Worm (Caenorhabditis elegans): Measurements from ENCODE around the gene perm-1.

DNA sequence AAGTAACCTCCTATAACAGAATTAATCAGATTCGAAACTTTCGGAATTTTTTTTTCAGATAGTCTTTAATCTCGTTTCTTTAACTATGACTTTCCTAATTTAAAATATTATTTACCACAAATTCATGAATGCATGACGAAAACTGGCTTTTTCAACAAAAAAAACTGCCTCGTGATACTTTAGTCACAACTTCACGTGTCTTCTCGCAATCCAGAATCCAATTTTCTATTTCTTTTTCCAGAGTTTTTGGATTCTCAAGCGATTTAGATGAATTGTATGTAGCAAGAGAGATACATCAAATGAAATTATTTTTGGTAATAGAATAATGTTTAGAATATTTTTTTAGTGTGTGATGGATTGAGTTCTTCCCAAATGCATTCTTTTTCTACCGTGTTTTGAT is 39.6 kb downstream of the perm-1 start:
- TF ChIP-seq nhr-23 (tag; optimal IDR thresholded peaks at IDR 0.05), result no peak
- TF ChIP-seq nhr-25 (tag; optimal IDR thresholded peaks at IDR 0.05), result no peak
